Worm (Caenorhabditis elegans) whole organism, young adult: ENCODE measurements around the gene Y43F8C.13.

Source experiments
- C06A6.2 ChIP-seq: fragments of 200-800 bp; sonication (Bioruptor generic); conservative IDR thresholded peaks from 2 replicates; pipeline ENCODE4 v1.3.6; 2022; ENCODE audit warnings: missing genetic modification characterization, missing compliant biosample characterization
- C17E4.6 ChIP-seq: fragments of 200-800 bp; sonication (Bioruptor generic); IDR thresholded peaks from 2 replicates; pipeline ENCODE4 v1.3.6; 2022; ENCODE audit warnings: missing genetic modification reagents, missing genetic modification characterization, missing compliant biosample characterization
- F22D6.2 ChIP-seq: sonication (generic microtip); optimal IDR thresholded peaks from 2 replicates; lab custom pipeline; 2016; ENCODE audit warnings: mild to moderate bottlenecking, missing genetic modification characterization, missing compliant biosample characterization
- F52B5.7 ChIP-seq: sonication (generic microtip); optimal IDR thresholded peaks from 2 replicates; lab custom pipeline; 2016; ENCODE audit warnings: mild to moderate bottlenecking, missing genetic modification characterization, missing compliant biosample characterization
- F57A8.1 ChIP-seq: fragments of 200-800 bp; sonication (Bioruptor generic); optimal IDR thresholded peaks from 2 replicates; lab custom pipeline; 2018; ENCODE audit warnings: mild to moderate bottlenecking, missing genetic modification characterization, moderate library complexity, missing compliant biosample characterization
- K11D2.4 ChIP-seq: fragments of 200-800 bp; sonication (Bioruptor generic); IDR thresholded peaks from 2 replicates; pipeline ENCODE4 v1.3.6; 2022; ENCODE audit warnings: missing genetic modification reagents, missing genetic modification characterization, missing compliant biosample characterization
- Y67H2A.10 ChIP-seq: fragments of 200-800 bp; sonication (Bioruptor generic); conservative IDR thresholded peaks from 2 replicates; pipeline ENCODE4 v1.3.6; 2022; ENCODE audit warnings: missing genetic modification reagents, missing genetic modification characterization, missing compliant biosample characterization
- atf-7 ChIP-seq: sonication (generic microtip); optimal IDR thresholded peaks from 2 replicates; lab custom pipeline; 2017; ENCODE audit warnings: mild to moderate bottlenecking, missing genetic modification characterization, missing compliant biosample characterization
- bed-1 ChIP-seq: fragments of 200-800 bp; sonication (Bioruptor generic); IDR thresholded peaks from 2 replicates; pipeline ENCODE4 v1.3.6; 2022; ENCODE audit warnings: missing genetic modification reagents, missing genetic modification characterization, missing compliant biosample characterization
- cebp-1 ChIP-seq, 2 experiments: fragments of 200-800 bp in 1 of 2; sonication (Bioruptor generic) in 1 of 2; sonication (generic microtip) in 1 of 2; IDR thresholded peaks in 1 of 2; optimal IDR thresholded peaks in 1 of 2; 2 replicates each; pipeline versions ENCODE4 v1.3.6 to Lab custom; 2017 to 2022; ENCODE audit warnings: missing compliant biosample characterization in 2 of 2, missing genetic modification characterization in 2 of 2, mild to moderate bottlenecking in 1 of 2, missing genetic modification reagents in 1 of 2, moderate library complexity in 1 of 2
- ceh-40 ChIP-seq: fragments of 200-800 bp; sonication (Bioruptor generic); IDR thresholded peaks from 2 replicates; pipeline ENCODE4 v1.3.6; 2022; ENCODE audit warnings: missing genetic modification characterization, missing compliant biosample characterization
- dox-1 ChIP-seq: fragments of 200-800 bp; sonication (Bioruptor generic); IDR thresholded peaks from 2 replicates; pipeline ENCODE4 v1.3.6; 2022; ENCODE audit warnings: missing genetic modification reagents, missing genetic modification characterization, missing compliant biosample characterization
- egrh-3 ChIP-seq: fragments of 200-800 bp; sonication (Bioruptor generic); IDR thresholded peaks from 2 replicates; pipeline ENCODE4 v1.3.6; 2022; ENCODE audit warnings: missing genetic modification reagents, missing genetic modification characterization, missing compliant biosample characterization
- fkh-3 ChIP-seq: sonication (generic microtip); optimal IDR thresholded peaks from 2 replicates; lab custom pipeline; 2016; ENCODE audit warnings: mild to moderate bottlenecking, missing genetic modification characterization, missing compliant biosample characterization
- hlh-26 ChIP-seq: fragments of 200-800 bp; sonication (Bioruptor generic); conservative IDR thresholded peaks from 2 replicates; pipeline ENCODE4 v1.3.6; 2022; ENCODE audit warnings: missing genetic modification reagents, missing genetic modification characterization, missing compliant biosample characterization
- hmg-1.2 ChIP-seq: fragments of 200-800 bp; sonication (Bioruptor generic); IDR thresholded peaks from 2 replicates; pipeline ENCODE4 v1.3.6; 2022; ENCODE audit warnings: missing genetic modification reagents, missing genetic modification characterization, missing compliant biosample characterization
- lag-1 ChIP-seq: fragments of 200-800 bp; sonication (Bioruptor generic); IDR thresholded peaks from 2 replicates; pipeline ENCODE4 v1.3.6; 2022; ENCODE audit warnings: missing genetic modification reagents, missing genetic modification characterization, missing compliant biosample characterization
- lin-40 ChIP-seq: sonication (generic microtip); optimal IDR thresholded peaks from 2 replicates; lab custom pipeline; 2016; ENCODE audit warnings: missing genetic modification characterization, mild to moderate bottlenecking, missing compliant biosample characterization, missing genotype, missing genetic modification reagents
- lin-54 ChIP-seq: fragments of 200-800 bp; sonication (Bioruptor generic); optimal IDR thresholded peaks from 2 replicates; lab custom pipeline; 2018; ENCODE audit warnings: mild to moderate bottlenecking, missing genetic modification characterization, missing compliant biosample characterization
- lsy-27 ChIP-seq: sonication (generic microtip); optimal IDR thresholded peaks from 2 replicates; lab custom pipeline; 2017; ENCODE audit warnings: missing genetic modification characterization, mild to moderate bottlenecking, missing compliant biosample characterization, antibody characterized with exemption, missing genotype, borderline replicate concordance; ENCODE audit not compliant: insufficient read depth
- madf-6 ChIP-seq: fragments of 200-800 bp; sonication (Bioruptor generic); IDR thresholded peaks from 2 replicates; pipeline ENCODE4 v1.3.6; 2022; ENCODE audit warnings: missing genetic modification reagents, missing genetic modification characterization, missing compliant biosample characterization
- mcd-1 ChIP-seq: fragments of 200-800 bp; sonication (Bioruptor generic); IDR thresholded peaks from 2 replicates; pipeline ENCODE4 v1.3.6; 2022; ENCODE audit warnings: missing genetic modification reagents, missing genetic modification characterization, missing compliant biosample characterization
- nhr-80 ChIP-seq: sonication (generic microtip); optimal IDR thresholded peaks from 2 replicates; lab custom pipeline; 2016; ENCODE audit warnings: missing genetic modification characterization, missing compliant biosample characterization
- pha-4 ChIP-seq: fragments of 150-350 bp; sonication (generic microtip); optimal IDR thresholded peaks from 2 replicates; lab custom pipeline; 2014; ENCODE audit warnings: missing biosample characterization, missing genetic modification reagents, missing genetic modification characterization
- sea-2 ChIP-seq: fragments of 200-800 bp; sonication (Bioruptor generic); IDR thresholded peaks from 2 replicates; pipeline ENCODE4 v1.3.6; 2022; ENCODE audit warnings: missing genetic modification characterization, missing compliant biosample characterization
- snpc-3.4 ChIP-seq: sonication (generic microtip); optimal IDR thresholded peaks from 2 replicates; lab custom pipeline; 2017; ENCODE audit warnings: missing genetic modification characterization, mild to moderate bottlenecking, missing compliant biosample characterization, antibody characterized with exemption, moderate library complexity, missing genotype, missing genetic modification reagents
- snpc-4 ChIP-seq, 5 experiments: fragments of 150-350 bp in 1 of 5; sonication (generic microtip) in 4 of 5; optimal IDR thresholded peaks; 2 replicates each; lab custom pipeline; 2014 to 2018; ENCODE audit warnings: missing genetic modification characterization in 5 of 5, missing biosample characterization in 3 of 5, antibody characterized with exemption in 2 of 5, mild to moderate bottlenecking in 2 of 5, missing compliant biosample characterization in 2 of 5, missing genotype in 2 of 5, moderate library complexity in 2 of 5, missing genetic modification reagents in 1 of 5
- tbp1 ChIP-seq: fragments of 200-800 bp; sonication (Bioruptor generic); optimal IDR thresholded peaks from 2 replicates; lab custom pipeline; 2018; ENCODE audit warnings: mild to moderate bottlenecking, missing genetic modification characterization, missing compliant biosample characterization
- ztf-22 ChIP-seq: fragments of 200-800 bp; sonication (Bioruptor generic); optimal IDR thresholded peaks from 2 replicates; lab custom pipeline; 2018; ENCODE audit warnings: mild to moderate bottlenecking, missing genetic modification characterization, moderate library complexity, missing compliant biosample characterization
- ztf-26 ChIP-seq: sonication (generic microtip); optimal IDR thresholded peaks from 2 replicates; lab custom pipeline; 2017; ENCODE audit warnings: missing genetic modification characterization, missing compliant biosample characterization
- ztf-28 ChIP-seq: fragments of 200-800 bp; sonication (Bioruptor generic); IDR thresholded peaks from 2 replicates; pipeline ENCODE4 v1.3.6; 2022; ENCODE audit warnings: missing genetic modification reagents, missing genetic modification characterization, missing compliant biosample characterization
- ztf-3 ChIP-seq: fragments of 200-800 bp; sonication (Bioruptor generic); optimal IDR thresholded peaks from 2 replicates; lab custom pipeline; 2018; ENCODE audit warnings: mild to moderate bottlenecking, missing genetic modification characterization, missing compliant biosample characterization

Gene Y43F8C.13

DNA sequence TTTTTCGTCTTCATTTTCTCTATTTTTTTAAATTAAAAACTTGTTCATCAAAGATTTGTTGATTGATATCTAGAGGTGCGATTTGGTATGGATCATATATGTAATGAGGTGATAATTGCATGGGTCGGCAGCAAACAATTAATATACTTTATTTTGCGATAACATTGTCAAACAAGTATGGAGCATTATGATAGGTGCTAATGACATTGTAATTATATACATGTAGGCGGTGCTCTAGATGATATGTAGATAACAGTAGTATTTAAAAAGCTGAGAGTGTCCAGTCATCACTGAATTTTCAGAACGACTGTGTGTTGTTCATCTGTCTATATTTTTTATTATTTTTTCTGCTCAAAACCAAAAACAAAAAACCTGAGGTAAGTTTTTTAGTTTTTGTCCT is 33.1 kb upstream of the Y43F8C.13 start, which contains the start of gene Y116F11A.1:
Gene Y116F11A.1, plus strand, starts transcription at position 301 of the 400 bp plus-strand sequence.
- TF ChIP-seq ztf-22 (GFP tag; lab: Kevin White, UChicago) (no peak), madf-6 (no peak), nhr-80 (no peak), lsy-27 (tag; lab: Kevin White, UChicago) (no peak), dox-1 (no peak), F52B5.7 (tag; lab: Kevin White, UChicago) (no peak), F22D6.2 (tag; lab: Kevin White, UChicago) (no peak), fkh-3 (tag; lab: Kevin White, UChicago) (no peak), Y67H2A.10 (GFP tag; lab: Robert Waterston, UW) (no peak), lag-1 (no peak), ztf-26 (no peak), ztf-28 (GFP tag; lab: Robert Waterston, UW) (no peak), lin-54 (GFP tag; lab: Kevin White, UChicago) (no peak), pha-4 (tag; lab: Kevin White, UChicago) (no peak), hlh-26 (GFP tag; lab: Robert Waterston, UW) (no peak)
- TF ChIP-seq, all 124 proteins: peak for 0

DNA sequence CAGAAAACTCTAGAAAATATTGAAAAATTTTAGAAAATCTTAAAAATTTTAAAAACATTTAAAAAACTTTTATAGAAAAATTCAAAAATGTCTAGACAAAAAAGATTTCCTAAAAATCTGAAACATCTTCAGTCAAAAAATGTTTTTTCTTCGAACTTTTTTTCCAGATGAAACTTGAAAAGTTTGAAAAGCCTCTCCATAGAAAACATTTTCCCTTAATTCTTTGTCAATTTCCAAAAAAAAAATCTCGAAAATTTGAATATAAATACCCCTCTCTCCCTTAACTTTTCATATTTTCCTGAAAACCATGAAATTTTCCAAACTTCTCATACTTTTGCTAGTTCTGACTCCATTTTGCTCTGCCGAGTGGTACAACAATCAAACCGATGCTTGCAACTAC is 31.5 kb upstream of the Y43F8C.13 start, which contains the start of gene Y116F11A.3:
Gene Y116F11A.3, plus strand, starts transcription at position 301 of the 400 bp plus-strand sequence.
- TF ChIP-seq C17E4.6 (GFP tag; lab: Robert Waterston, UW) (no peak), lin-40 (tag; lab: Kevin White, UChicago) (no peak), bed-1 (GFP tag; lab: Robert Waterston, UW) (no peak), ztf-3 (no peak), fkh-3 (tag; lab: Kevin White, UChicago) (no peak), tbp1 (GFP tag; lab: Kevin White, UChicago) (no peak), C06A6.2 (GFP tag; lab: Robert Waterston, UW) (no peak), atf-7 (tag; lab: Kevin White, UChicago) (no peak), sea-2 (no peak), snpc-3.4 (tag; lab: Kevin White, UChicago) (no peak), F57A8.1 (GFP tag; lab: Kevin White, UChicago) (no peak)

DNA sequence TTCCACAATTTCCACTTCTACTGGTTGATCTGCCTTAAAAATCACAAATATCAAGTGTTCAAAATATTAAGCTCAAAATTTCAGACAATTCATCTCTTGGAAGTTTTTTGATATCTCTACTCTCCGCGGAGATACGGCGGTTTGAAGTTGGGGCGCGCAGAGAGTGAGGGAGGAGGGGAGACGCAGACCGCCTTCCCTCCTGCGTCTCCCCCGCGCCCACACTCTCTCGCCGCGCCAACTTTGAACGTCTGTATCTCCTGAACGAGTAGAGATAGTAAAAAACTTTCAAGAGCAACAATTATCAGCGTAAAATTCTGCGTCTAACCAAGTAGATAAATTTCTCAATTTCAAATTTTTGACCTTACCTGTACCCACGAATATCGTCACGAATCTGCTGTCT is 30.8 kb upstream of the Y43F8C.13 start:
- TF ChIP-seq hmg-1.2 (GFP tag; lab: Robert Waterston, UW), result peak; percentile 87
- no peak for TF ChIP-seq ceh-40 (GFP tag; lab: Robert Waterston, UW)
- TF ChIP-seq snpc-4 (GFP tag; optimal IDR thresholded peaks at IDR 0.05; lab: Kevin White, UChicago), result no peak
- TF ChIP-seq snpc-4 (tag; optimal IDR thresholded peaks at IDR 0.05; lab: Kevin White, UChicago), result no peak
- TF ChIP-seq egrh-3 (GFP tag; lab: Robert Waterston, UW), result peak; percentile 53; the same call in 1 of the 2 replicates
- 0 out of 2 replicates have a peak, but pooled peaks have one; percentile 7 for TF ChIP-seq mcd-1 (GFP tag; lab: Robert Waterston, UW)

DNA sequence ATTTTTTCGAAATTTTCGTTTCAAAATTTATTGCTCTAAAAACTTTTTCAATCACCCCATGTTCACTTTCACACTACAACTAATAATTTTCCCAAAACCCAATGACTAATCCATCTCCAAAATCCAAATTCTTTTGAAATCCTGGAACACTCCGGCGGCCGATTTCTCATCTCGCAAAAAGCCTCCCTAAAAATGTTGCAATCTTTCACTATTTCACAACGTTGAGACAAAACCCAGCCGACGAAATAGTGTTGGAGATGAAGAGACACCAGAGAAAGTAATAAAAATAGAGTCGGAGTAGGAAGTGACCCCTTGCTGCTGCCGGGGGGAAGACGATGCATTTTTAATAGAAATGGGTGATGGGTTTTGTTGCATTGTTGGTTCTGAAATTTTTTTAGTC is 27.4 kb upstream of the Y43F8C.13 start:
- TF ChIP-seq cebp-1 (GFP tag; IDR thresholded peaks at IDR 0.05; lab: Robert Waterston, UW) (0 out of 2 replicates have a peak, but pooled peaks have one; percentile 13), cebp-1 (tag; optimal IDR thresholded peaks at IDR 0.05; lab: Kevin White, UChicago) (peak; percentile 55), K11D2.4 (GFP tag; lab: Robert Waterston, UW) (no peak), hmg-1.2 (GFP tag; lab: Robert Waterston, UW) (peak; percentile 62)
